Fruit fly (Drosophila melanogaster) S2 (cell line): ENCODE results near the gene CG17026.

Experiments used
- CG8478 ChIP-seq: fragments of >200 bp; optimal IDR thresholded peaks from 2 replicates; lab custom pipeline; 2018
- CTCF ChIP-seq, 2 experiments: fragments of >200 bp; optimal IDR thresholded peaks; 2 replicates each; lab custom pipeline; 2018

dm6 chr3L:16017528-16018250 is 42.5 kb downstream of the CG17026 start:
- TF ChIP-seq CG8478 (no peak), CTCF (optimal IDR thresholded peaks at IDR 0.05; lab: Kevin White, UChicago) (no peak)
